Worm (Caenorhabditis elegans) whole organism, late embryonic: ENCODE results near the gene srbc-50.

ENCODE experiments used
- F13H6.1 ChIP-seq: sonication (generic microtip); optimal IDR thresholded peaks from 2 replicates; lab custom pipeline; 2016; ENCODE audit warnings: missing genetic modification characterization, missing compliant biosample characterization
- T23F11.4 ChIP-seq: fragments of 200-800 bp; sonication (Bioruptor generic); optimal IDR thresholded peaks from 2 replicates; lab custom pipeline; 2018; ENCODE audit warnings: mild to moderate bottlenecking, missing genetic modification characterization, missing compliant biosample characterization
- ceh-14 ChIP-seq: sonication (generic microtip); optimal IDR thresholded peaks from 2 replicates; lab custom pipeline; 2016; ENCODE audit warnings: missing genotype, missing genetic modification characterization, missing compliant biosample characterization
- ceh-34 ChIP-seq: sonication (generic microtip); optimal IDR thresholded peaks from 2 replicates; lab custom pipeline; 2016; ENCODE audit warnings: mild to moderate bottlenecking, missing genetic modification characterization, missing compliant biosample characterization
- dve-1 ChIP-seq: sonication (generic microtip); optimal IDR thresholded peaks from 2 replicates; lab custom pipeline; 2017; ENCODE audit warnings: antibody characterized with exemption, mild to moderate bottlenecking, missing genetic modification characterization, missing compliant biosample characterization
- elt-2 ChIP-seq: sonication (generic microtip); optimal IDR thresholded peaks from 2 replicates; lab custom pipeline; 2016; ENCODE audit warnings: missing genetic modification reagents, missing genetic modification characterization, missing compliant biosample characterization
- ets-4 ChIP-seq: sonication (generic microtip); optimal IDR thresholded peaks from 2 replicates; lab custom pipeline; 2016; ENCODE audit warnings: missing genetic modification characterization, missing compliant biosample characterization
- sox-2 ChIP-seq: fragments of 200-800 bp; sonication (Bioruptor generic); IDR thresholded peaks from 2 replicates; pipeline ENCODE4 v1.3.6; 2022; ENCODE audit warnings: missing genetic modification reagents, missing genetic modification characterization, missing compliant biosample characterization

DNA sequence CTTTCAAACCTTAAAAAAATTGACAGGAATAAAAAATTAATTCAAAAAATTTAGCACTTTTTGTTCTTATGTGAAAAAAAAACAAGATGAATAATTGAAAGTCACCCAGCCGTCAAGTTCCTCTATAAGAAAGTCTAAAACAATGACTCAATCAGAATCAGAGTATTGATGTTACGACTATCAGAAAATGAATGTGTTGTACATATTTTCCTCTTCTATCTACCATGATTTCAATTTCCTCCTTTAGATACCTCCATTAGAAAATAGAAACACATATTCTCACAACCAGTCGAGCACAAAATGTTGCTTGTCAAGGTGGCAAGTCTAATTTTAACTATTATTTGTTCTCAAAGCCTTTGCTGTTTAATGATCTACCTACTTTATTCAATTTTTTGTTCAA, 4.8 kb downstream of the srbc-50 start, which contains the start of gene srbc-48:
- TF ChIP-seq ets-4 (no peak), elt-2 (tag; lab: Kevin White, UChicago) (no peak), dve-1 (tag; lab: Kevin White, UChicago) (no peak), F13H6.1 (tag; lab: Kevin White, UChicago) (no peak), ceh-14 (tag; lab: Kevin White, UChicago) (no peak), ceh-34 (no peak), T23F11.4 (no peak), sox-2 (GFP tag; lab: Robert Waterston, UW) (no peak)
